Fruit fly (Drosophila melanogaster): ENCODE measurements around the gene CG14671.

CG14671 gene

DNA sequence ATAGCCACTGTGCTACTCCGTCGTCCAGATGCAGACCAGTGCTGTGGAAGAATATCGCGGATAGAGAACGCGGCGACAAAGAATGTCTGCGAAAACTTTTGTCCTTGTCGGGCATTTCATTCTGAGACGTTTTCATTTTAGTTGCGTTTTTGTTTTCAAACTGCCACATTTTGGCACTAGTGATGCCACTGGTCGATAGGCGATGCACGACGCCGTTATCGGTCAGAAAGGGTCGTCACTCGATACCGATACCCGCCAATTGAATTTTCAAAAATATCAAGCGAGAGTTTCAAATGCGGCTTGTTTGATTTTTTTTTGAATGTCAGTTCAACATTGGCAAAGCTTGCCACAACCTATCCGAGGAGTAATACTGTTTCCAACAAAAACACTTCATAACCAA is 14.2 kb downstream of the CG14671 start (continued):
- TF ChIP-seq CG14014 (GFP tag; IDR thresholded peaks at IDR 0.05), result no peak
- no peak for TF ChIP-seq CG10543 (GFP tag; optimal IDR thresholded peaks at IDR 0.05)
- TF ChIP-seq CG11085 (GFP tag; IDR thresholded peaks at IDR 0.05), result no peak
- TF ChIP-seq CG15514 (GFP tag; optimal IDR thresholded peaks at IDR 0.05), result peak; percentile 51
- peak; percentile 81 for TF ChIP-seq HLH4C (GFP tag; IDR thresholded peaks at IDR 0.05; ENCODE audit: partially characterized antibody)
- peak; percentile 70 for TF ChIP-seq bbx (GFP tag; IDR thresholded peaks at IDR 0.05; ENCODE audit: partially characterized antibody)
- no peak for TF ChIP-seq trh (GFP tag; optimal IDR thresholded peaks at IDR 0.05)
- TF ChIP-seq CG31441 (GFP tag; IDR thresholded peaks at IDR 0.05), result no peak
- peak; percentile 78 for TF ChIP-seq CG13287 (GFP tag; IDR thresholded peaks at IDR 0.05; ENCODE audit: partially characterized antibody)
- no peak for TF ChIP-seq ara (GFP tag; IDR thresholded peaks at IDR 0.05)
- TF ChIP-seq CG12942 (GFP tag; optimal IDR thresholded peaks at IDR 0.05), result no peak
- no peak for TF ChIP-seq Hsf (GFP tag; optimal IDR thresholded peaks at IDR 0.05)
- no peak for TF ChIP-seq lola (GFP tag; optimal IDR thresholded peaks at IDR 0.05)
- TF ChIP-seq CG14710 (tag; optimal IDR thresholded peaks at IDR 0.05), result peak; percentile 27
- TF ChIP-seq CG8281 (tag; optimal IDR thresholded peaks at IDR 0.05), result no peak
- no peak for TF ChIP-seq psq (GFP tag; optimal IDR thresholded peaks at IDR 0.05)
- TF ChIP-seq HmgD (GFP tag; optimal IDR thresholded peaks at IDR 0.05), result no peak
- TF ChIP-seq CG18262 (tag; optimal IDR thresholded peaks at IDR 0.05), result no peak
- no peak for TF ChIP-seq sens-2 (GFP tag; IDR thresholded peaks at IDR 0.05)
- TF ChIP-seq CG10209 (GFP tag; optimal IDR thresholded peaks at IDR 0.05), result no peak
- no peak for TF ChIP-seq pita (GFP tag; optimal IDR thresholded peaks at IDR 0.05)
- no peak for TF ChIP-seq CG8089 (GFP tag; optimal IDR thresholded peaks at IDR 0.05)
- TF ChIP-seq CG10979 (tag; optimal IDR thresholded peaks at IDR 0.05), result no peak
- no peak for TF ChIP-seq CG4854 (GFP tag; optimal IDR thresholded peaks at IDR 0.05)
- no peak for TF ChIP-seq slp2 (GFP tag; optimal IDR thresholded peaks at IDR 0.05)
- TF ChIP-seq ro (GFP tag; IDR thresholded peaks at IDR 0.05), result no peak
- TF ChIP-seq Oaz (GFP tag; IDR thresholded peaks at IDR 0.05), result no peak
- TF ChIP-seq dm (GFP tag; optimal IDR thresholded peaks at IDR 0.05), result no peak
- TF ChIP-seq corto (GFP tag; optimal IDR thresholded peaks at IDR 0.05), result no peak
- TF ChIP-seq peb (GFP tag; IDR thresholded peaks at IDR 0.05), result no peak
- TF ChIP-seq CG2120 (GFP tag; optimal IDR thresholded peaks at IDR 0.05), result no peak
- TF ChIP-seq CG17612 (GFP tag; IDR thresholded peaks at IDR 0.05), result no peak
- TF ChIP-seq Pdp1 (GFP tag; optimal IDR thresholded peaks at IDR 0.05), result no peak
- no peak for TF ChIP-seq CG31388 (GFP tag; optimal IDR thresholded peaks at IDR 0.05)
- no peak for TF ChIP-seq CG18011 (GFP tag; optimal IDR thresholded peaks at IDR 0.05)
- no peak for TF ChIP-seq Spps (tag; optimal IDR thresholded peaks at IDR 0.05)
- no peak for TF ChIP-seq CG16863 (GFP tag; optimal IDR thresholded peaks at IDR 0.05)
- no peak for TF ChIP-seq CG17361 (GFP tag; IDR thresholded peaks at IDR 0.05)
- TF ChIP-seq Sox102F (GFP tag; optimal IDR thresholded peaks at IDR 0.05), result no peak
- TF ChIP-seq CG15269 (tag; optimal IDR thresholded peaks at IDR 0.05), result no peak
- no peak for TF ChIP-seq CG8765 (GFP tag; IDR thresholded peaks at IDR 0.05)
- TF ChIP-seq lab (GFP tag; optimal IDR thresholded peaks at IDR 0.05), result no peak
- TF ChIP-seq run (tag; optimal IDR thresholded peaks at IDR 0.05), result no peak
- TF ChIP-seq gt (GFP tag; IDR thresholded peaks at IDR 0.05), result no peak
- TF ChIP-seq CG4820 (GFP tag; optimal IDR thresholded peaks at IDR 0.05), result no peak
- no peak for TF ChIP-seq pb (GFP tag; optimal IDR thresholded peaks at IDR 0.05)
- TF ChIP-seq scrt (GFP tag; optimal IDR thresholded peaks at IDR 0.05), result no peak
- no peak for TF ChIP-seq CG9727 (GFP tag; optimal IDR thresholded peaks at IDR 0.05)
- no peak for TF ChIP-seq twi (tag; optimal IDR thresholded peaks at IDR 0.05)
- no peak for TF ChIP-seq Neu2 (GFP tag; optimal IDR thresholded peaks at IDR 0.05; ENCODE audit: borderline replicate concordance)
- TF ChIP-seq pum (GFP tag; optimal IDR thresholded peaks at IDR 0.05), result no peak
